Worm (Caenorhabditis elegans): ENCODE measurements around the gene idpc-5.
A peak's percentile ranks its signal among the peaks of the same experiment; 100 is the strongest.

idpc-5 gene

ce11 chrV:9628603-9629002 is 5.9 kb upstream of the idpc-5 start:
- TF ChIP-seq mec-3 (tag; optimal IDR thresholded peaks at IDR 0.05; ENCODE audit: borderline replicate concordance) (no peak), hlh-6 (tag; optimal IDR thresholded peaks at IDR 0.05) (peak; percentile 46)

- TF ChIP-seq ceh-2 (tag; optimal IDR thresholded peaks at IDR 0.05): peak; percentile 13
- peak; percentile 38 for TF ChIP-seq pag-3 (tag; optimal IDR thresholded peaks at IDR 0.05; ENCODE audit: borderline replicate concordance)
- no peak for TF ChIP-seq rnt-1 (tag; optimal IDR thresholded peaks at IDR 0.05)
- no peak for TF ChIP-seq ceh-19 (GFP tag; optimal IDR thresholded peaks at IDR 0.05)
- no peak for TF ChIP-seq pax-1 (tag; optimal IDR thresholded peaks at IDR 0.05)
- no peak for TF ChIP-seq pha-2 (tag; optimal IDR thresholded peaks at IDR 0.05)
- no peak for TF ChIP-seq ceh-24 (tag; optimal IDR thresholded peaks at IDR 0.05)
- TF ChIP-seq C38D4.7 (GFP tag; optimal IDR thresholded peaks at IDR 0.05): no peak
- TF ChIP-seq unc-86 (tag; optimal IDR thresholded peaks at IDR 0.05): no peak
- TF ChIP-seq ceh-31 (tag; optimal IDR thresholded peaks at IDR 0.05): no peak
- TF ChIP-seq unc-3 (GFP tag; conservative IDR thresholded peaks at IDR 0.05): no peak
- TF ChIP-seq unc-3 (tag; optimal IDR thresholded peaks at IDR 0.05): no peak
- no peak for TF ChIP-seq ttx-3 (tag; optimal IDR thresholded peaks at IDR 0.05)
- TF ChIP-seq ahr-1 (tag; optimal IDR thresholded peaks at IDR 0.05): no peak
- TF ChIP-seq ama-1 (optimal IDR thresholded peaks at IDR 0.05): no peak
- TF ChIP-seq ceh-22 (tag; optimal IDR thresholded peaks at IDR 0.05): no peak
- TF ChIP-seq fkh-6 (tag; optimal IDR thresholded peaks at IDR 0.05): peak; percentile 4
- no peak for TF ChIP-seq hlh-13 (GFP tag; optimal IDR thresholded peaks at IDR 0.05)
- TF ChIP-seq nhr-11 (tag; optimal IDR thresholded peaks at IDR 0.05): no peak
- TF ChIP-seq unc-55 (GFP tag; optimal IDR thresholded peaks at IDR 0.05): no peak
- TF ChIP-seq hlh-8 (tag; optimal IDR thresholded peaks at IDR 0.05): no peak
- TF ChIP-seq npax-4 (tag; optimal IDR thresholded peaks at IDR 0.05): no peak
- TF ChIP-seq ceh-48 (tag; optimal IDR thresholded peaks at IDR 0.05): no peak
- TF ChIP-seq ceh-34 (tag; optimal IDR thresholded peaks at IDR 0.05): no peak
- TF ChIP-seq elt-2 (tag; optimal IDR thresholded peaks at IDR 0.05): no peak
- no peak for TF ChIP-seq Y22D7AL.16 (tag; optimal IDR thresholded peaks at IDR 0.05)
- TF ChIP-seq fkh-10 (GFP tag; optimal IDR thresholded peaks at IDR 0.05): no peak
- TF ChIP-seq F13H6.1 (tag; optimal IDR thresholded peaks at IDR 0.05): no peak
- no peak for TF ChIP-seq nhr-232 (tag; optimal IDR thresholded peaks at IDR 0.05)
- no peak for TF ChIP-seq madf-2 (tag; optimal IDR thresholded peaks at IDR 0.05)
- TF ChIP-seq ceh-18 (tag; optimal IDR thresholded peaks at IDR 0.05): no peak
- TF ChIP-seq ceh-6 (GFP tag; optimal IDR thresholded peaks at IDR 0.05): no peak
- peak; percentile 93 for TF ChIP-seq elt-4 (tag; optimal IDR thresholded peaks at IDR 0.05)
- no peak for TF ChIP-seq lim-6 (tag; optimal IDR thresholded peaks at IDR 0.05)
- peak; percentile 45 for TF ChIP-seq mec-3 (tag; optimal IDR thresholded peaks at IDR 0.05; ENCODE audit: borderline replicate concordance)
- TF ChIP-seq tbx-7 (tag; optimal IDR thresholded peaks at IDR 0.05): no peak
- TF ChIP-seq dve-1 (tag; optimal IDR thresholded peaks at IDR 0.05): no peak
- no peak for TF ChIP-seq nfya-1 (tag; optimal IDR thresholded peaks at IDR 0.05)
- no peak for TF ChIP-seq gmeb-2 (tag; optimal IDR thresholded peaks at IDR 0.05)
- no peak for TF ChIP-seq pat-9 (tag; optimal IDR thresholded peaks at IDR 0.05)
- TF ChIP-seq pros-1 (tag; optimal IDR thresholded peaks at IDR 0.05): no peak
- TF ChIP-seq hlh-30 (tag; optimal IDR thresholded peaks at IDR 0.05; ENCODE audit: insufficient read depth): no peak
- no peak for TF ChIP-seq hlh-15 (tag; optimal IDR thresholded peaks at IDR 0.05)
- TF ChIP-seq hlh-6 (tag; optimal IDR thresholded peaks at IDR 0.05): peak; percentile 30
Observed at ce11 chrV:9625604-9626446, 3.1 kb upstream of the idpc-5 start, which contains the start of gene T06E4.7. Gene T06E4.7, plus strand, starts transcription at chrV:9626396.

All from whole organism, late embryonic.